Worm (Caenorhabditis elegans): Measurements from ENCODE around the gene T27E9.6.

T27E9.6 gene

ce11 chrIII:13465918-13466592, 10.5 kb downstream of the T27E9.6 start, which contains the start of gene cdk-5 (continued):
- TF ChIP-seq hlh-11 (tag; optimal IDR thresholded peaks at IDR 0.05) = no peak
- 0 out of 2 replicates have a peak, but pooled peaks have one; percentile 37 for TF ChIP-seq ctbp-1 (GFP tag; IDR thresholded peaks at IDR 0.05)
- peak; percentile 50; the same call in 1 of the 2 replicates for TF ChIP-seq lin-29 (GFP tag; IDR thresholded peaks at IDR 0.05)
- TF ChIP-seq lim-7 (GFP tag; IDR thresholded peaks at IDR 0.05) = no peak
- TF ChIP-seq mxl-2 (GFP tag; conservative IDR thresholded peaks at IDR 0.05) = no peak

ce11 chrIII:13464493-13465362, 11.9 kb downstream of the T27E9.6 start, which contains the start of gene kel-3:
kel-3 (plus strand) TSS chrIII:13464820.
- no peak for TF ChIP-seq R02D3.7 (tag; optimal IDR thresholded peaks at IDR 0.05)
- peak; percentile 98 for TF ChIP-seq dve-1 (tag; optimal IDR thresholded peaks at IDR 0.05; ENCODE audit: insufficient read depth)
- no peak for TF ChIP-seq daf-12 (tag; optimal IDR thresholded peaks at IDR 0.05)
- peak; percentile 24 to 47 for TF ChIP-seq mdl-1 (tag; optimal IDR thresholded peaks at IDR 0.05)
- no peak for TF ChIP-seq nhr-111 (GFP tag; optimal IDR thresholded peaks at IDR 0.05)
- TF ChIP-seq snpc-4 (tag; optimal IDR thresholded peaks at IDR 0.05) = no peak
- no peak for TF ChIP-seq ceh-82 (tag; optimal IDR thresholded peaks at IDR 0.05)
- TF ChIP-seq egl-27 (tag; optimal IDR thresholded peaks at IDR 0.05) = no peak
- peak; percentile 88 for TF ChIP-seq gei-8 (GFP tag; optimal IDR thresholded peaks at IDR 0.05)
- peak; percentile 74 for TF ChIP-seq spr-3 (GFP tag; optimal IDR thresholded peaks at IDR 0.05)
- 0 out of 2 replicates have a peak, but pooled peaks have one; percentile 8 for TF ChIP-seq vab-7 (GFP tag; IDR thresholded peaks at IDR 0.05)
- TF ChIP-seq duxl-1 (tag; optimal IDR thresholded peaks at IDR 0.05; ENCODE audit: poor library complexity) = peak; percentile 84
- no peak for TF ChIP-seq F44E2.7 (GFP tag; IDR thresholded peaks at IDR 0.05)
- TF ChIP-seq aly-2 (tag; optimal IDR thresholded peaks at IDR 0.05) = peak; percentile 95
- no peak; the same call in none of the 2 replicates for TF ChIP-seq lim-7 (GFP tag; IDR thresholded peaks at IDR 0.05)
- TF ChIP-seq dmd-6 (GFP tag; IDR thresholded peaks at IDR 0.05) = peak; percentile 88
- peak; percentile 63 for TF ChIP-seq nhr-237 (tag; optimal IDR thresholded peaks at IDR 0.05)
- no peak for TF ChIP-seq ceh-32 (tag; optimal IDR thresholded peaks at IDR 0.05; ENCODE audit: poor library complexity)
- peak; percentile 76 for TF ChIP-seq F10B5.3 (tag; optimal IDR thresholded peaks at IDR 0.05)
- peak; percentile 91 for TF ChIP-seq aha-1 (tag)
- peak; percentile 88 for TF ChIP-seq nhr-77 (tag; optimal IDR thresholded peaks at IDR 0.05)
- TF ChIP-seq set-16 (GFP tag; IDR thresholded peaks at IDR 0.05) = no peak
- peak; percentile 82 for TF ChIP-seq lin-13 (GFP tag; optimal IDR thresholded peaks at IDR 0.05)
- TF ChIP-seq dmd-8 (GFP tag; IDR thresholded peaks at IDR 0.05) = peak; percentile 78; the same call in 1 of the 2 replicates
- peak; percentile 63 to 86 for TF ChIP-seq lsy-2 (tag; optimal IDR thresholded peaks at IDR 0.05)
- TF ChIP-seq egl-43 (GFP tag; IDR thresholded peaks at IDR 0.05) = peak; percentile 70
- TF ChIP-seq lin-29 (GFP tag; IDR thresholded peaks at IDR 0.05) = no peak; the same call in 1 of the 2 replicates
- peak; percentile 67 for TF ChIP-seq dmd-9 (GFP tag; IDR thresholded peaks at IDR 0.05)
- TF ChIP-seq php-3 (GFP tag; IDR thresholded peaks at IDR 0.05) = peak; percentile 89
- peak; percentile 69 for TF ChIP-seq nhr-10 (tag; optimal IDR thresholded peaks at IDR 0.05)
- TF ChIP-seq dpl-1 (GFP tag; optimal IDR thresholded peaks at IDR 0.05) = peak; percentile 7
- peak; percentile 91 for TF ChIP-seq nhr-28 (tag; optimal IDR thresholded peaks at IDR 0.05)
- TF ChIP-seq Y48G9A.11 (GFP tag; IDR thresholded peaks at IDR 0.05) = peak; percentile 85
- TF ChIP-seq mep-1 (tag; optimal IDR thresholded peaks at IDR 0.05) = peak; percentile 88
- no peak; the same call in 1 of the 2 replicates for TF ChIP-seq nhr-41 (GFP tag; IDR thresholded peaks at IDR 0.05)
- no peak for TF ChIP-seq ceh-62 (tag; optimal IDR thresholded peaks at IDR 0.05)
- peak; percentile 80 for TF ChIP-seq lin-38 (GFP tag; IDR thresholded peaks at IDR 0.05)
- TF ChIP-seq mxl-3 (GFP tag; optimal IDR thresholded peaks at IDR 0.05) = no peak
- peak; percentile 77; the same call in 1 of the 2 replicates for TF ChIP-seq pha-4 (GFP tag; IDR thresholded peaks at IDR 0.05)
- peak; percentile 18 for TF ChIP-seq pha-4 (tag; optimal IDR thresholded peaks at IDR 0.05)
- TF ChIP-seq hlh-11 (tag; optimal IDR thresholded peaks at IDR 0.05) = peak; percentile 98
- TF ChIP-seq ZK546.5 (tag; optimal IDR thresholded peaks at IDR 0.05) = peak in 1 of 2 experiments; percentile 63
- TF ChIP-seq ceh-28 (tag; optimal IDR thresholded peaks at IDR 0.05) = no peak
- TF ChIP-seq nhr-76 (tag; optimal IDR thresholded peaks at IDR 0.05) = no peak
